Worm (Caenorhabditis elegans): ENCODE data around the gene Y49F6B.6.

DNA sequence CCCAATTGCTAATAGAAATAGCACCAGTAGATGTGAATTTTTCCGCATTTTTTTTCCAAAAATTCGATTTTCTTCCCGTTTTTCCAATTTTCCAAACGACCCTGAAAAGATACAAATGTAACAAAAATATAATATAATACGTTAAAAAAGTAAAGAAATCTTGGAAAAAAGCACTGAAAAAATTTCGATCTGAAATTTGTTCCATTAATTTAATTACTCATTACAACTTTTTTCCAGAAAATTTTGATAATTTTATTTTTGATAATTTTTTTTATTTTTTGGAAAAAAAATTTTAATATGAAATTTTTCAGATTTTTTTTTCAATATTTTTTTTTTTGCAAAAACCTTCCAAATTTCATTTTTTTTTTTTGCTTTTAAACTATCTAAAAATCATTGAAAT, 36.5 kb upstream of the Y49F6B.6 start, which contains the start of gene skpo-2:
- no peak for TF ChIP-seq pros-1 (tag; optimal IDR thresholded peaks at IDR 0.05)
- TF ChIP-seq ama-1 (optimal IDR thresholded peaks at IDR 0.05), result no peak
- TF ChIP-seq pha-4 (tag; optimal IDR thresholded peaks at IDR 0.05), result no peak
- no peak for TF ChIP-seq pha-2 (tag; optimal IDR thresholded peaks at IDR 0.05)
- no peak for TF ChIP-seq npax-4 (tag; optimal IDR thresholded peaks at IDR 0.05)
- TF ChIP-seq sox-2 (GFP tag; IDR thresholded peaks at IDR 0.05), result no peak
- no peak for TF ChIP-seq lin-11 (tag; optimal IDR thresholded peaks at IDR 0.05)
- TF ChIP-seq elt-2 (tag; optimal IDR thresholded peaks at IDR 0.05), result no peak
- TF ChIP-seq unc-55 (GFP tag; optimal IDR thresholded peaks at IDR 0.05), result no peak
- TF ChIP-seq T23F11.4 (GFP tag; optimal IDR thresholded peaks at IDR 0.05), result no peak
- TF ChIP-seq odd-2 (tag; optimal IDR thresholded peaks at IDR 0.05), result no peak
